Worm (Caenorhabditis elegans) whole organism, L3 larva: ENCODE results near the gene W01B6.6.

Experiments
- ZK546.5 ChIP-seq: sonication (generic microtip); optimal IDR thresholded peaks from 2 replicates; lab custom pipeline; 2017; ENCODE audit warnings: missing biosample characterization, missing genetic modification characterization
- ceh-16 ChIP-seq: sonication (generic microtip); optimal IDR thresholded peaks from 2 replicates; lab custom pipeline; 2017; ENCODE audit warnings: missing biosample characterization, missing genetic modification characterization
- ceh-82 ChIP-seq: fragments of 150-350 bp; optimal IDR thresholded peaks from 2 replicates; lab custom pipeline; 2014; ENCODE audit warnings: missing biosample characterization, missing genetic modification characterization
- elt-2 ChIP-seq: sonication (generic microtip); optimal IDR thresholded peaks from 2 replicates; lab custom pipeline; 2016; ENCODE audit warnings: missing genetic modification reagents, mild to moderate bottlenecking, missing genetic modification characterization, missing compliant biosample characterization
- mdl-1 ChIP-seq: fragments of 150-350 bp; optimal IDR thresholded peaks from 2 replicates; lab custom pipeline; 2014; ENCODE audit warnings: missing biosample characterization, missing genetic modification characterization
- nhr-12 ChIP-seq: fragments of 150-350 bp; optimal IDR thresholded peaks from 2 replicates; lab custom pipeline; 2014; ENCODE audit warnings: missing biosample characterization, missing genetic modification characterization
- nhr-76 ChIP-seq: fragments of 150-350 bp; sonication (generic microtip); optimal IDR thresholded peaks from 5 replicates; lab custom pipeline; 2014; ENCODE audit warnings: missing biosample characterization, missing genetic modification characterization
- unc-39 ChIP-seq: sonication (generic microtip); optimal IDR thresholded peaks from 4 replicates; lab custom pipeline; 2017; ENCODE audit warnings: missing biosample characterization, missing genetic modification characterization
- unc-62 ChIP-seq: fragments of 150-350 bp; sonication (generic microtip); optimal IDR thresholded peaks from 4 replicates; lab custom pipeline; 2014; ENCODE audit warnings: missing biosample characterization, missing genetic modification reagents, missing genetic modification characterization
- ztf-4 ChIP-seq: fragments of 150-350 bp; optimal IDR thresholded peaks from 2 replicates; lab custom pipeline; 2014; ENCODE audit warnings: missing biosample characterization, missing genetic modification characterization

ce11 chrIV:10110417-10110816 lies 29.5 kb downstream of the W01B6.6 start, which contains the start of gene egl-38:
- TF ChIP-seq ztf-4 (no peak), elt-2 (no peak), ceh-16 (tag; lab: Kevin White, UChicago) (no peak), unc-39 (tag; lab: Kevin White, UChicago) (no peak), mdl-1 (tag; lab: Kevin White, UChicago) (no peak), nhr-76 (tag; lab: Kevin White, UChicago) (no peak), nhr-12 (tag; lab: Kevin White, UChicago) (no peak), ZK546.5 (tag; lab: Kevin White, UChicago) (no peak), unc-62 (no peak), ceh-82 (no peak)
